Worm (Caenorhabditis elegans) whole organism, L1 larva: ENCODE results near the gene srd-20.

ENCODE experiments used
- ama-1 ChIP-seq: fragments of 150-350 bp; optimal IDR thresholded peaks from 2 replicates; lab custom pipeline; 2014
- blmp-1 ChIP-seq: fragments of 150-350 bp; optimal IDR thresholded peaks from 2 replicates; lab custom pipeline; 2014; ENCODE audit warnings: missing biosample characterization, missing genetic modification characterization
- elt-2 ChIP-seq: sonication (generic microtip); optimal IDR thresholded peaks from 2 replicates; lab custom pipeline; 2016; ENCODE audit warnings: missing genetic modification characterization, mild to moderate bottlenecking, inconsistent platforms, missing compliant biosample characterization, missing genetic modification reagents
- elt-3 ChIP-seq, 6 experiments: fragments of 150-350 bp in 1 of 6; sonication (generic microtip); optimal IDR thresholded peaks; 2 replicates each; lab custom pipeline; 2017 to 2018; ENCODE audit warnings: missing biosample characterization in 6 of 6, missing genetic modification characterization in 6 of 6, inconsistent platforms in 1 of 6
- hpl-2 ChIP-seq: fragments of 150-350 bp; optimal IDR thresholded peaks from 2 replicates; lab custom pipeline; 2014; ENCODE audit warnings: missing biosample characterization, missing genetic modification reagents, missing genetic modification characterization
- nhr-12 ChIP-seq: sonication (generic microtip); optimal IDR thresholded peaks from 2 replicates; lab custom pipeline; 2017; ENCODE audit warnings: missing biosample characterization, missing genetic modification characterization
- nhr-28 ChIP-seq: fragments of 150-350 bp; optimal IDR thresholded peaks from 2 replicates; lab custom pipeline; 2014; ENCODE audit warnings: missing biosample characterization, missing genetic modification characterization
- unc-62 ChIP-seq: fragments of 150-350 bp; optimal IDR thresholded peaks from 2 replicates; lab custom pipeline; 2014; ENCODE audit warnings: missing biosample characterization, missing genetic modification reagents, missing genetic modification characterization

ce11 chrV:6099634-6100033, 44.2 kb downstream of the srd-20 start:
- TF ChIP-seq ama-1 (lab: Kevin White, UChicago) (no peak), elt-3 (tag; optimal IDR thresholded peaks at IDR 0.05; lab: Kevin White, UChicago) (no peak), unc-62 (no peak), blmp-1 (tag; lab: Kevin White, UChicago) (no peak), hpl-2 (GFP tag; lab: Kevin White, UChicago) (no peak), nhr-28 (tag; lab: Kevin White, UChicago) (no peak), nhr-12 (tag; lab: Kevin White, UChicago) (no peak), elt-2 (no peak)
